Fruit fly (Drosophila melanogaster): ENCODE data around the gene Pura.
A peak's percentile ranks its signal among the peaks of the same experiment; 100 is the strongest.

Gene Pura

dm6 chr3L:7614226-7614625 lies 21.3 kb downstream of the Pura start (continued):
- no peak for TF ChIP-seq HmgD (GFP tag; optimal IDR thresholded peaks at IDR 0.05)
- TF ChIP-seq Xrp1 (GFP tag; IDR thresholded peaks at IDR 0.05): peak; percentile 51; the same call in 1 of the 2 replicates
- TF ChIP-seq emc (GFP tag; optimal IDR thresholded peaks at IDR 0.05): no peak
- peak; percentile 13 for TF ChIP-seq HLH54F (GFP tag; optimal IDR thresholded peaks at IDR 0.05)
- TF ChIP-seq lbe (GFP tag; optimal IDR thresholded peaks at IDR 0.05): peak; percentile 55
- peak; percentile 25 for TF ChIP-seq pnt (GFP tag; optimal IDR thresholded peaks at IDR 0.05)
- TF ChIP-seq cwo (GFP tag; optimal IDR thresholded peaks at IDR 0.05): peak; percentile 29
- TF ChIP-seq sug (tag; optimal IDR thresholded peaks at IDR 0.05): no peak
- peak; percentile 4 for TF ChIP-seq Dip3 (GFP tag; optimal IDR thresholded peaks at IDR 0.05)
- no peak for TF ChIP-seq Optix (GFP tag; IDR thresholded peaks at IDR 0.05)

DNA sequence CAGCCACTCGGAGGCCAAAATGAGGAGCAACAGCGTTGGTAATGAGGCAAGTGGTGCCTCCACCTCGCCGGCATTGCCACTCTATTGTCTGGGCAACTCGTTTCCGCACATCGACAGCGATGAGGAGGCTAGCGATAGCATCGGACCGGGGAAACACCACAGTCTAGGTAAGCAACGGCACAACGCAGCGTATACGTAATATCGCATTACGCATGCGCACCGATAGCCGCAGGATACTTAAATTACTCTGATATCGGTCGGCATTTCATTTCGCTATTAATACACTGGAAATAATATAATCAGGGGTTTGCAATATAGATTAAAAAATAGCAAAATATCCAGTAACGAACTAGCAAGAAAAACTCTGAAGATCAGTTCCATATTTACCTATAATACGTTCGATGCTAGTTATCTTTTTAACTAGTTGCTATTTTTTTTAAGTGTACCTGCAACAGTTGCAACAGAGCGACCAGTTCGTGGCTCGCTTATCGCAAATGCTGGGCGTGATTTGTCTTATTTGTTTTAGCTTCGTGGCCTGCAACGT lies 24.6 kb downstream of the Pura start:
- TF ChIP-seq pan (optimal IDR thresholded peaks at IDR 0.05) (no peak), pan (GFP tag; optimal IDR thresholded peaks at IDR 0.05 in 1 of 2, IDR thresholded peaks at IDR 0.05 in 1 of 2) (peak in 1 of 2 experiments; percentile 21), sisA (GFP tag; IDR thresholded peaks at IDR 0.05) (peak; percentile 32; the same call in 1 of the 2 replicates), ara (GFP tag; IDR thresholded peaks at IDR 0.05) (no peak), CG17359 (tag; optimal IDR thresholded peaks at IDR 0.05) (peak; percentile 7), CG10979 (tag; optimal IDR thresholded peaks at IDR 0.05) (no peak), Blimp-1 (GFP tag; optimal IDR thresholded peaks at IDR 0.05) (no peak), CG8388 (GFP tag; optimal IDR thresholded peaks at IDR 0.05) (no peak), Ada2b (GFP tag; IDR thresholded peaks at IDR 0.05) (no peak), Xbp1 (GFP tag; optimal IDR thresholded peaks at IDR 0.05) (no peak), aop (GFP tag; IDR thresholded peaks at IDR 0.05) (no peak), vvl (GFP tag; IDR thresholded peaks at IDR 0.05) (peak; percentile 32; the same call in 1 of the 2 replicates), CG10543 (GFP tag; optimal IDR thresholded peaks at IDR 0.05) (no peak), Antp (GFP tag; optimal IDR thresholded peaks at IDR 0.05) (no peak), jing (GFP tag; optimal IDR thresholded peaks at IDR 0.05) (no peak), otp (GFP tag; IDR thresholded peaks at IDR 0.05) (no peak), CG11504 (tag; optimal IDR thresholded peaks at IDR 0.05) (peak; percentile 18), CG7839 (tag; optimal IDR thresholded peaks at IDR 0.05) (no peak), CG7745 (tag; optimal IDR thresholded peaks at IDR 0.05) (no peak), Hey (tag; optimal IDR thresholded peaks at IDR 0.05) (no peak), dmrt99B (tag; optimal IDR thresholded peaks at IDR 0.05) (peak; percentile 38), Optix (GFP tag; IDR thresholded peaks at IDR 0.05) (0 out of 3 replicates have a peak, but pooled peaks have one; percentile 14), bsh (GFP tag; optimal IDR thresholded peaks at IDR 0.05) (no peak), sens (GFP tag) (peak; percentile 64), CG12391 (tag; optimal IDR thresholded peaks at IDR 0.05) (no peak), ase (GFP tag; IDR thresholded peaks at IDR 0.05) (no peak), CG3163 (GFP tag; optimal IDR thresholded peaks at IDR 0.05) (no peak), fd3F (GFP tag; optimal IDR thresholded peaks at IDR 0.05) (no peak), Stat92E (GFP tag; optimal IDR thresholded peaks at IDR 0.05) (no peak), bigmax (GFP tag; optimal IDR thresholded peaks at IDR 0.05) (no peak), cg (GFP tag; optimal IDR thresholded peaks at IDR 0.05) (no peak), unpg (GFP tag; optimal IDR thresholded peaks at IDR 0.05) (no peak), CG15514 (GFP tag; optimal IDR thresholded peaks at IDR 0.05) (no peak), PHDP (tag; optimal IDR thresholded peaks at IDR 0.05) (no peak), Bgb (GFP tag; IDR thresholded peaks at IDR 0.05; ENCODE audit: partially characterized antibody) (no peak), yki (optimal IDR thresholded peaks at IDR 0.05) (no peak), CG4328 (GFP tag; optimal IDR thresholded peaks at IDR 0.05) (no peak), ham (GFP tag; IDR thresholded peaks at IDR 0.05) (no peak), cwo (GFP tag; optimal IDR thresholded peaks at IDR 0.05) (no peak), D19B (GFP tag; optimal IDR thresholded peaks at IDR 0.05) (no peak), Med (GFP tag) (peak; percentile 51)

All from whole organism, embryonic.